Fruit fly (Drosophila melanogaster): Measurements from ENCODE around the gene CG43335.

CG43335 gene

dm6 chr3R:15652632-15653248 is 17.5 kb downstream of the CG43335 start (continued):
- TF ChIP-seq ind (GFP tag; optimal IDR thresholded peaks at IDR 0.05), result peak; percentile 18
- no peak for TF ChIP-seq sim (GFP tag; IDR thresholded peaks at IDR 0.05)
- TF ChIP-seq CG7271 (tag; optimal IDR thresholded peaks at IDR 0.05), result peak; percentile 38
- no peak for TF ChIP-seq CG15479 (GFP tag; optimal IDR thresholded peaks at IDR 0.05)
- TF ChIP-seq Chrac-16 (GFP tag; optimal IDR thresholded peaks at IDR 0.05), result peak; percentile 2
- peak; percentile 74 for TF ChIP-seq CG10321 (GFP tag; IDR thresholded peaks at IDR 0.05)
- TF ChIP-seq zen2 (GFP tag; IDR thresholded peaks at IDR 0.05; ENCODE audit: partially characterized antibody), result no peak
- TF ChIP-seq Sin3A (optimal IDR thresholded peaks at IDR 0.05), result no peak
- TF ChIP-seq crol (GFP tag; IDR thresholded peaks at IDR 0.05), result no peak
- no peak for TF ChIP-seq Usf (GFP tag; optimal IDR thresholded peaks at IDR 0.05)
- no peak for TF ChIP-seq CG14860 (GFP tag; IDR thresholded peaks at IDR 0.05; ENCODE audit: partially characterized antibody)
- no peak for TF ChIP-seq amos (GFP tag; IDR thresholded peaks at IDR 0.05; ENCODE audit: partially characterized antibody)
- TF ChIP-seq Spps (tag; optimal IDR thresholded peaks at IDR 0.05), result peak; percentile 69
- TF ChIP-seq CG7357 (GFP tag; IDR thresholded peaks at IDR 0.05), result no peak
- no peak for TF ChIP-seq otp (GFP tag; IDR thresholded peaks at IDR 0.05)
- TF ChIP-seq CG12391 (tag; optimal IDR thresholded peaks at IDR 0.05), result peak; percentile 63
- TF ChIP-seq crp (GFP tag; optimal IDR thresholded peaks at IDR 0.05), result no peak
- TF ChIP-seq Nf-YC (tag; optimal IDR thresholded peaks at IDR 0.05), result no peak
- no peak for TF ChIP-seq HLH3B (GFP tag; IDR thresholded peaks at IDR 0.05)
- TF ChIP-seq Camta (GFP tag; optimal IDR thresholded peaks at IDR 0.05), result no peak
- TF ChIP-seq CrebB (tag; optimal IDR thresholded peaks at IDR 0.05), result no peak
- no peak for TF ChIP-seq salm (tag; optimal IDR thresholded peaks at IDR 0.05)
- TF ChIP-seq fd102C (GFP tag; optimal IDR thresholded peaks at IDR 0.05), result peak; percentile 41
- 0 out of 3 replicates have a peak, but pooled peaks have one; percentile 18 for TF ChIP-seq CG2199 (GFP tag; IDR thresholded peaks at IDR 0.05)
- TF ChIP-seq nau (GFP tag; optimal IDR thresholded peaks at IDR 0.05), result no peak
- TF ChIP-seq CG4617 (GFP tag; optimal IDR thresholded peaks at IDR 0.05; ENCODE audit: borderline replicate concordance), result no peak
- TF ChIP-seq sisA (GFP tag; IDR thresholded peaks at IDR 0.05), result no peak

dm6 chr3R:15653768-15654387 is 18.6 kb downstream of the CG43335 start:
- no peak for TF ChIP-seq klu (GFP tag; IDR thresholded peaks at IDR 0.05)
- TF ChIP-seq aop (GFP tag; IDR thresholded peaks at IDR 0.05), result no peak
- no peak for TF ChIP-seq CG6175 (GFP tag; IDR thresholded peaks at IDR 0.05)
- no peak for TF ChIP-seq dpn (GFP tag; optimal IDR thresholded peaks at IDR 0.05)
- TF ChIP-seq prd (optimal IDR thresholded peaks at IDR 0.05), result no peak
- TF ChIP-seq prd (GFP tag; IDR thresholded peaks at IDR 0.05), result peak; percentile 54; the same call in 1 of the 3 replicates
- no peak for TF ChIP-seq CG12769 (tag; optimal IDR thresholded peaks at IDR 0.05)
- no peak for TF ChIP-seq D19B (GFP tag; optimal IDR thresholded peaks at IDR 0.05)
- no peak for TF ChIP-seq dmrt11E (tag; optimal IDR thresholded peaks at IDR 0.05)
- no peak for TF ChIP-seq shn (GFP tag; optimal IDR thresholded peaks at IDR 0.05)
- TF ChIP-seq NfI (GFP tag; optimal IDR thresholded peaks at IDR 0.05), result no peak
- no peak for TF ChIP-seq ems (GFP tag; optimal IDR thresholded peaks at IDR 0.05)
- TF ChIP-seq D (optimal IDR thresholded peaks at IDR 0.05), result peak; percentile 96
- TF ChIP-seq D (GFP tag; optimal IDR thresholded peaks at IDR 0.05), result no peak
- TF ChIP-seq HLHmδ (GFP tag; optimal IDR thresholded peaks at IDR 0.05), result no peak
- no peak for TF ChIP-seq lbe (GFP tag; optimal IDR thresholded peaks at IDR 0.05)
- TF ChIP-seq CG33213 (GFP tag; optimal IDR thresholded peaks at IDR 0.05), result no peak
- no peak for TF ChIP-seq gsb-n (tag; optimal IDR thresholded peaks at IDR 0.05)
- TF ChIP-seq her (GFP tag; optimal IDR thresholded peaks at IDR 0.05), result no peak
- TF ChIP-seq zen (tag; optimal IDR thresholded peaks at IDR 0.05), result peak; percentile 94
- TF ChIP-seq cwo (GFP tag; optimal IDR thresholded peaks at IDR 0.05), result no peak
- peak; percentile 58 for TF ChIP-seq twi (tag; optimal IDR thresholded peaks at IDR 0.05)
- TF ChIP-seq chn (GFP tag; optimal IDR thresholded peaks at IDR 0.05), result no peak
- TF ChIP-seq CG7271 (tag; optimal IDR thresholded peaks at IDR 0.05), result peak; percentile 73
- no peak for TF ChIP-seq CG14965 (GFP tag; optimal IDR thresholded peaks at IDR 0.05; ENCODE audit: borderline replicate concordance)
